Fruit fly (Drosophila melanogaster) whole organism: Measurements from ENCODE around the gene CG34136.

Experiments used
- CG8478 ChIP-seq: fragments of >200 bp; optimal IDR thresholded peaks from 2 replicates; lab custom pipeline; 2018; ENCODE audit warnings: inconsistent platforms
- Dll ChIP-seq: fragments of >200 bp; optimal IDR thresholded peaks from 2 replicates; lab custom pipeline; 2017
- EcR ChIP-seq, 2 experiments: fragments of >200 bp; optimal IDR thresholded peaks; 2 replicates each; lab custom pipeline; 2017; ENCODE audit warnings: missing biosample characterization in 2 of 2, missing genetic modification characterization in 2 of 2, missing genetic modification reagents in 2 of 2
- pan ChIP-seq: fragments of >200 bp; optimal IDR thresholded peaks from 2 replicates; lab custom pipeline; 2017
- psq ChIP-seq: fragments of >200 bp; optimal IDR thresholded peaks from 2 replicates; lab custom pipeline; 2017

dm6 chr2L:21082444-21083201, 14.1 kb upstream of the CG34136 start, which contains the start of gene CG33511:
- TF ChIP-seq Dll (lab: Kevin White, UChicago) (no peak), pan (lab: Kevin White, UChicago) (no peak), psq (lab: Kevin White, UChicago) (no peak), EcR (GFP tag; optimal IDR thresholded peaks at IDR 0.05; lab: Kevin White, UChicago) (no peak), CG8478 (lab: Kevin White, UChicago) (no peak)
